Worm (Caenorhabditis elegans): ENCODE measurements around the gene Y54G11A.19.

ce11 chrII:14276409-14276808 is 19.7 kb upstream of the Y54G11A.19 start, which contains the start of gene Y54G11A.3:
- TF ChIP-seq egl-27 (tag; optimal IDR thresholded peaks at IDR 0.05) = no peak
- TF ChIP-seq Y116A8C.19 (tag; optimal IDR thresholded peaks at IDR 0.05; ENCODE audit: borderline replicate concordance) = no peak
- no peak for TF ChIP-seq lin-15B (tag; optimal IDR thresholded peaks at IDR 0.05)
- no peak for TF ChIP-seq aha-1 (tag; optimal IDR thresholded peaks at IDR 0.05)
- TF ChIP-seq nhr-19 (GFP tag; conservative IDR thresholded peaks at IDR 0.05) = no peak
- no peak for TF ChIP-seq nhr-20 (tag; optimal IDR thresholded peaks at IDR 0.05)
